Worm (Caenorhabditis elegans) whole organism, early embryonic: ENCODE data around the gene Y57G11C.28.
"Not testable (repeated sequence)": the region's sequence is repeated elsewhere in the genome, so short reads cannot be mapped to it uniquely, and the experiment has no call there.

Experiments
- B0310.2 ChIP-seq: sonication (generic microtip); optimal IDR thresholded peaks from 2 replicates; lab custom pipeline; 2016; ENCODE audit warnings: mild to moderate bottlenecking, missing genetic modification characterization, missing compliant biosample characterization
- F13C5.2 ChIP-seq: sonication (generic microtip); optimal IDR thresholded peaks from 2 replicates; lab custom pipeline; 2017; ENCODE audit warnings: mild to moderate bottlenecking, missing genetic modification characterization, inconsistent platforms, missing compliant biosample characterization
- aly-1 ChIP-seq: sonication (generic microtip); optimal IDR thresholded peaks from 2 replicates; lab custom pipeline; 2016; ENCODE audit warnings: missing genetic modification characterization, missing compliant biosample characterization
- ama-1 ChIP-seq: fragments of 150-350 bp; optimal IDR thresholded peaks from 2 replicates; lab custom pipeline; 2014
- ceh-13 ChIP-seq: fragments of 200-800 bp; sonication (Bioruptor generic); optimal IDR thresholded peaks from 2 replicates; lab custom pipeline; 2018; ENCODE audit warnings: mild to moderate bottlenecking, missing genetic modification characterization, missing compliant biosample characterization
- ceh-36 ChIP-seq: sonication (generic microtip); optimal IDR thresholded peaks from 2 replicates; lab custom pipeline; 2016; ENCODE audit warnings: missing genetic modification characterization, inconsistent platforms, missing compliant biosample characterization
- ets-7 ChIP-seq: sonication (generic microtip); optimal IDR thresholded peaks from 2 replicates; lab custom pipeline; 2016; ENCODE audit warnings: missing genotype, missing genetic modification characterization, missing compliant biosample characterization
- flt-1 ChIP-seq: fragments of 200-800 bp; sonication (Bioruptor generic); IDR thresholded peaks from 2 replicates; pipeline ENCODE4 v1.3.6; 2022; ENCODE audit warnings: missing genetic modification characterization, missing compliant biosample characterization
- hmbx-1 ChIP-seq: sonication (generic microtip); optimal IDR thresholded peaks from 2 replicates; lab custom pipeline; 2016; ENCODE audit warnings: mild to moderate bottlenecking, missing genetic modification characterization, missing compliant biosample characterization
- hmg-4 ChIP-seq: fragments of 200-800 bp; sonication (Bioruptor generic); optimal IDR thresholded peaks from 2 replicates; lab custom pipeline; 2018; ENCODE audit warnings: mild to moderate bottlenecking, missing genetic modification characterization, missing compliant biosample characterization
- hnd-1 ChIP-seq: sonication (generic microtip); optimal IDR thresholded peaks from 2 replicates; lab custom pipeline; 2016; ENCODE audit warnings: missing genetic modification characterization, missing compliant biosample characterization
- pes-1 ChIP-seq: fragments of 200-800 bp; sonication (Bioruptor generic); IDR thresholded peaks from 2 replicates; pipeline ENCODE4 v1.3.6; 2022; ENCODE audit warnings: missing genetic modification reagents, missing genetic modification characterization, missing compliant biosample characterization
- scrt-1 ChIP-seq: fragments of 200-800 bp; sonication (Bioruptor generic); IDR thresholded peaks from 2 replicates; pipeline ENCODE4 v1.3.6; 2022; ENCODE audit warnings: missing genetic modification characterization, missing compliant biosample characterization
- sea-1 ChIP-seq: fragments of 200-800 bp; sonication (Bioruptor generic); conservative IDR thresholded peaks from 2 replicates; pipeline ENCODE4 v1.3.6; 2022; ENCODE audit warnings: missing genetic modification characterization, missing compliant biosample characterization
- tbx-11 ChIP-seq: fragments of 200-800 bp; sonication (Bioruptor generic); IDR thresholded peaks from 2 replicates; pipeline ENCODE4 v1.3.6; 2022; ENCODE audit warnings: missing genetic modification characterization, missing compliant biosample characterization
- tbx-37 ChIP-seq: fragments of 200-800 bp; sonication (Bioruptor generic); conservative IDR thresholded peaks from 2 replicates; pipeline ENCODE4 v1.3.6; 2022; ENCODE audit warnings: missing genetic modification reagents, missing genetic modification characterization, missing compliant biosample characterization
- tra-4 ChIP-seq: sonication (generic microtip); optimal IDR thresholded peaks from 2 replicates; lab custom pipeline; 2017; ENCODE audit warnings: missing genetic modification characterization, missing compliant biosample characterization

The Y57G11C.28 gene

DNA sequence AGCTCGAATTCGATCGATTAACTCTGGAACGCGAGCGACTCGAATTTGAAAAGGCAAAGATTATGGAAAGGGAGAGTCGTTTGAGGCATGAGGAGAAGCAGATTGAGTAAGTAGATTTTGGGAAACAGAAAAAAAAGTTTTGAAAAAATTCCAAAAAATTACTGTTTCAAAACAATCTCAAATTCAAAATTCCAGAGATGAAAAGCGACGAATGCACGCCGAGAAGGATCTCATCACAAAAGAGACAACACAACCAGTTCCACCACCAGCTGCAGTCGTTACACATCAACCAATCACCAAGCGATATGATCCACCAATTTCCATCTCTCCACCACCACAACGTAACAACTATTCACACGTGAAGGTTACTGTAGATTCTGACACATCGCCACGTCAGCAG lies 35.2 kb upstream of the Y57G11C.28 start:
- TF ChIP-seq hmg-4 (GFP tag; lab: Kevin White, UChicago) (no peak), ama-1 (lab: Kevin White, UChicago) (no peak), hmbx-1 (tag; lab: Kevin White, UChicago) (no peak), sea-1 (no peak), ceh-36 (tag; lab: Kevin White, UChicago) (no peak), tbx-11 (GFP tag; lab: Robert Waterston, UW) (no peak), aly-1 (no peak), tra-4 (tag; lab: Kevin White, UChicago) (no peak), scrt-1 (GFP tag; lab: Robert Waterston, UW) (no peak), hnd-1 (tag; lab: Kevin White, UChicago) (no peak), pes-1 (GFP tag; lab: Robert Waterston, UW) (no peak), tbx-37 (GFP tag; lab: Robert Waterston, UW) (no peak), ets-7 (tag; lab: Kevin White, UChicago) (no peak), ceh-13 (GFP tag; lab: Kevin White, UChicago) (no peak), flt-1 (GFP tag; lab: Robert Waterston, UW) (no peak), B0310.2 (no peak), F13C5.2 (tag; lab: Kevin White, UChicago) (no peak)

DNA sequence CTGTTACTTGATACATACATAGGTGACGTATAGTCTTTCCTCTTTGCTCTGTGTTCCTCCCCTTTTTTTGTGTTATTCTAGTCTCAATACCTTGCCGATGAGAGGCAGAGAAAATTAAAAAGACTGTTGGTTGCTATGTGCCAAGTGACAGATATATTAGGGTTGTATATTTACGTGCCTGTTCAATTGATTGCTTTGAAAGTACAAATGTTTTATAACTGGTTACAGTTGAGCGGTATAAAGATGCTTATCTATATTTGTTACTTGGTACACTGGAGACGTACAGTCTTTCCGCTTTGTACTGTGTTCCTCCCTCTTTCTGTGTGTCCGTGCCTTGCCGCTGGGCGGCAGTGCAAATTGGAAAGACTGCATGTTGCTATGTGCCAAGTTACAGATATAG lies 26.3 kb upstream of the Y57G11C.28 start:
- TF ChIP-seq ets-7 (tag; lab: Kevin White, UChicago) = no peak
- TF ChIP-seq scrt-1 (GFP tag; lab: Robert Waterston, UW) = no peak
- no peak for TF ChIP-seq sea-1
- no peak for TF ChIP-seq aly-1
- TF ChIP-seq hmbx-1 (tag; lab: Kevin White, UChicago) = no peak
- no peak for TF ChIP-seq ama-1 (lab: Kevin White, UChicago)
- TF ChIP-seq tra-4 (tag; lab: Kevin White, UChicago) = no peak
- TF ChIP-seq flt-1 (GFP tag; lab: Robert Waterston, UW) = no peak
- no peak for TF ChIP-seq pes-1 (GFP tag; lab: Robert Waterston, UW)
- TF ChIP-seq tbx-37 (GFP tag; lab: Robert Waterston, UW) = no peak
- TF ChIP-seq ceh-36 (tag; lab: Kevin White, UChicago) = no peak
- TF ChIP-seq hnd-1 (tag; lab: Kevin White, UChicago) = no peak
- TF ChIP-seq tbx-11 (GFP tag; lab: Robert Waterston, UW) = no peak
- TF ChIP-seq hmg-4 (GFP tag; lab: Kevin White, UChicago) = no peak
- TF ChIP-seq B0310.2 = no peak
- no peak for TF ChIP-seq F13C5.2 (tag; lab: Kevin White, UChicago)
- TF ChIP-seq ceh-13 (GFP tag; lab: Kevin White, UChicago) = no peak

DNA sequence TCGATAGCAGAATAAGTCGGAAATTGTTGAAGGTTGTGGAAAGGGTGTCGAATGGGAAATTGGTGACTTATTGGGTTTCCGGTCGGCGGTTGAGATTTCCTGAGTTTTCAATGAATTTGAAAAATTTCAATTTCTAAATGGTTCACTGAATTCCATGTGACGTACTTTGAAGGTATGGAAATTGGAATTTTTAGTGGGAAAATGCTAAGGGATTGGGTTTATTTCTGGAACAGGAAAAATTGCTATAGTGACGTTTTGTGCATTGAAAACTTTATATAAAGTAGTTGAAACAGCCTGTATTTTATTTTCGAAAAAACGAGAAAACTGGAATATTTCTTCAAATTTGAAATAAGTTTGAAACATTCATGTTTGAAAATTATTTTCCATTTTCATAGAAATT lies 19.9 kb upstream of the Y57G11C.28 start, which contains the start of gene pnc-2:
Gene pnc-2, minus strand, starts transcription at position 101 of the 400 bp plus-strand sequence.
- no peak for TF ChIP-seq hnd-1 (tag; lab: Kevin White, UChicago)
- TF ChIP-seq hmbx-1 (tag; lab: Kevin White, UChicago) = no peak
- TF ChIP-seq pes-1 (GFP tag; lab: Robert Waterston, UW) = no peak
- TF ChIP-seq tra-4 (tag; lab: Kevin White, UChicago) = no peak
- TF ChIP-seq sea-1 = no peak
- no peak for TF ChIP-seq flt-1 (GFP tag; lab: Robert Waterston, UW)
- no peak for TF ChIP-seq F13C5.2 (tag; lab: Kevin White, UChicago)
- no peak for TF ChIP-seq scrt-1 (GFP tag; lab: Robert Waterston, UW)
- no peak for TF ChIP-seq hmg-4 (GFP tag; lab: Kevin White, UChicago)
- TF ChIP-seq ceh-13 (GFP tag; lab: Kevin White, UChicago) = no peak
- no peak for TF ChIP-seq B0310.2
- TF ChIP-seq ets-7 (tag; lab: Kevin White, UChicago) = no peak

DNA sequence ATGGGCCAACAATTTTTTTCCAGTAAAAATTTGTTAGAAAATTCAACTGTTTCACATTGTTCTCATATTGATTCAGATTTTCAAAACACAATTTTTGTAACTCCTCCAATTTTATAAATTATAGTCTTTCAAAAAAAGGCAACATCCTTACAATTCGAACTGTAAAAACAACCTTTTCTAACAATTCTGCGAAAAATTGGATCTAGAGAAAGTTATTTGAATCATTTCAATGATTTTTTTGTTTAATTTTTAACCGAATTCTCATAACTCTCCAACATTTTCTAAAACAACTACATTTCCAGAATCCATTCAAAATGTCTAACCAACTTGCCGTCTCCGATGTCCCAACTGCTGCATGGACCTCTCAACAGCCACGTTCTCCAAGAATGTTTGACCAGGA lies 10.2 kb upstream of the Y57G11C.28 start, which contains the start of gene ccch-5:
Gene ccch-5, plus strand, starts transcription at position 301 of the 400 bp plus-strand sequence.
- TF ChIP-seq ets-7 (tag; lab: Kevin White, UChicago) = no peak
- TF ChIP-seq ceh-36 (tag; lab: Kevin White, UChicago) = no peak
- no peak for TF ChIP-seq hnd-1 (tag; lab: Kevin White, UChicago)
- TF ChIP-seq hmg-4 (GFP tag; lab: Kevin White, UChicago) = no peak
- no peak for TF ChIP-seq tbx-11 (GFP tag; lab: Robert Waterston, UW)
- no peak for TF ChIP-seq tbx-37 (GFP tag; lab: Robert Waterston, UW)
- TF ChIP-seq pes-1 (GFP tag; lab: Robert Waterston, UW) = no peak
- TF ChIP-seq flt-1 (GFP tag; lab: Robert Waterston, UW) = no peak
- TF ChIP-seq B0310.2 = no peak
- TF ChIP-seq aly-1 = no peak
- TF ChIP-seq sea-1 = no peak

DNA sequence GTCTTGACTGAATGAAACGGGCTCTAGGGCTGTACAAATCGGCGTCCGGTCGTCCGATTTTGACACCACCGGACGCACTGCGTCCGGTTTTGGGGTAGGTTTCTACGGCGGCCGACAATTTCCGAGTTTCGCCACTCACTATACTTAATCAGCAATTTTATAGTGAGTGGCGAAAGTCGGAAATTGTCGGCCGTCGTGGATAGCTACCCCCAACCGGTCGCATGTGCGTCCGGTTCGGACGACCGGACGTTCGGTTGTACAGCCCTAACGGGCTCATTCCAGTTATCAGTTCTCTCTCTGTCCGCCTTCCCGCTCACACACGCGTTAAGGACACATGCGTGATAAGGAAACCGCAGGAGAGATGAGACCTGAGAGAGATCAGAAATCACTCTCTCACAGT lies 3.1 kb downstream of the Y57G11C.28 start, which contains the start of gene Y57G11C.1131:
Gene Y57G11C.1131, plus strand, starts transcription at position 333 of the 400 bp plus-strand sequence.
- TF ChIP-seq F13C5.2 (tag; lab: Kevin White, UChicago) (no peak), ets-7 (tag; lab: Kevin White, UChicago) (no peak), ceh-36 (tag; lab: Kevin White, UChicago) (no peak)

DNA sequence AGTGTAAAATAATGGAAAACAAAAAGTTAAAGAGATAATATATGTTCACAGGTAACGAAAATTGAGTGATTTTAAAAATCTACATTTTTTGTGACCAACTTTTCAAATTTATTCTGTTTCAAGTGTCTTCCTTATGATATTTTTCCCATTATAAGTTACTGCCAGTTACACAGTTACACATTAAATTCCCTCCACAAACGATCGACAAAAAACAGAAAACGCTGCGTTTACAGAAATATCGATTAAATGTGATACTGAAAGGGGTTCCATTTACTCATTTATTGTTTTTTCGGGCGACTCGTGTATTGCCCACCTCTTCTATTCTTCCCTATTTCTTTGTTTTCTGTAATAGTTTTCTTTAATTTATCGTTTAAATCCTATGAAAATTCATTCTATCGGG lies 7.5 kb downstream of the Y57G11C.28 start, which contains the start of gene Y57G11C.1144:
Gene Y57G11C.1144, plus strand, starts transcription at position 301 of the 400 bp plus-strand sequence.
- TF ChIP-seq pes-1 (GFP tag; lab: Robert Waterston, UW) (no peak), F13C5.2 (tag; lab: Kevin White, UChicago) (no peak), scrt-1 (GFP tag; lab: Robert Waterston, UW) (no peak)

DNA sequence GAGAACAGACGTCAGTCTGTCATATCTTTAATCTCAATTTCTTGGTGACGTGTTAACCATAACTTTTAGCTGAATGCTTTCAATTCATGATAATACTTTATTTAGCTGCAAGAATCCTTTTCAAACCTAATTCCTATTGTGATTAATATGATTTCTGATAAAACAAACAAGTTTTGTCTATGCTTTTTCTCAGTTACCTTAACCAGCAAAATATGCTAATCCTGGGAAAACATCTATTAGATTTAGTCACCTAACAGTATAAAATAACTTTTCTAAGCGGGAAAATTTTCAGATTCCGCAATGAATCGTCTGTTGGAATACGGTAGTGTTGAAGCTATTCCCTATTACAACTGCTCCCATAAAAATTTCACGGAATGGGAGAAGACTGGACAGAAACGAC lies 9.1 kb downstream of the Y57G11C.28 start, which contains the start of gene Y57G11C.30:
Gene Y57G11C.30, plus strand, starts transcription at position 301 of the 400 bp plus-strand sequence.
- not testable (repeated sequence) for TF ChIP-seq flt-1 (GFP tag; lab: Robert Waterston, UW); ceh-13 (GFP tag; lab: Kevin White, UChicago); B0310.2
